Fruit fly (Drosophila melanogaster) whole organism, prepupa: Measurements from ENCODE around the gene Ypel.

Experiments used
- Blimp-1 ChIP-seq: fragments of 200-800 bp; sonication (Bioruptor generic); optimal IDR thresholded peaks from 3 replicates; lab custom pipeline; 2017; ENCODE audit warnings: missing biosample characterization, missing genetic modification characterization, mild to moderate bottlenecking, moderate library complexity, missing genetic modification reagents
- CG11294 ChIP-seq: fragments of 200-800 bp; sonication (Bioruptor generic); IDR thresholded peaks from 2 replicates; pipeline ENCODE4 v1.3.6; 2022; ENCODE audit warnings: missing biosample characterization, missing genetic modification characterization
- CG16779 ChIP-seq: fragments of 200-800 bp; sonication (Bioruptor generic); optimal IDR thresholded peaks from 3 replicates; lab custom pipeline; 2017; ENCODE audit warnings: missing biosample characterization, mild to moderate bottlenecking, missing genetic modification characterization
- CG8632 ChIP-seq: fragments of 200-800 bp; sonication (Bioruptor generic); optimal IDR thresholded peaks from 3 replicates; lab custom pipeline; 2016; ENCODE audit warnings: missing biosample characterization, missing genetic modification characterization
- Lpt ChIP-seq: fragments of 200-800 bp; sonication (Bioruptor generic); optimal IDR thresholded peaks from 3 replicates; lab custom pipeline; 2016; ENCODE audit warnings: missing biosample characterization, missing genetic modification characterization
- OdsH ChIP-seq: fragments of 200-800 bp; sonication (Bioruptor generic); optimal IDR thresholded peaks from 3 replicates; lab custom pipeline; 2016; ENCODE audit warnings: missing biosample characterization, missing genetic modification characterization
- achi ChIP-seq: fragments of 200-800 bp; sonication (Bioruptor generic); optimal IDR thresholded peaks from 3 replicates; lab custom pipeline; 2016; ENCODE audit warnings: missing biosample characterization, missing genetic modification characterization
- dac ChIP-seq: fragments of 200-800 bp; sonication (Bioruptor generic); optimal IDR thresholded peaks from 2 replicates; lab custom pipeline; 2017; ENCODE audit warnings: missing biosample characterization, mild to moderate bottlenecking, missing genetic modification characterization

dm6 chrX:10233065-10233464 lies 20.9 kb upstream of the Ypel start, which contains the start of gene CG2961:
- peak; percentile 21 for TF ChIP-seq OdsH (GFP tag; lab: Kevin White, UChicago)
- TF ChIP-seq CG8632 (GFP tag; lab: Kevin White, UChicago), result no peak
- TF ChIP-seq CG11294 (GFP tag; lab: Robert Waterston, UW), result no peak
- peak; percentile 4 for TF ChIP-seq achi (GFP tag; lab: Kevin White, UChicago)
- no peak for TF ChIP-seq Blimp-1 (GFP tag; lab: Kevin White, UChicago)
- no peak for TF ChIP-seq CG16779
- TF ChIP-seq dac (GFP tag; lab: Kevin White, UChicago), result no peak
- no peak for TF ChIP-seq Lpt (GFP tag; lab: Kevin White, UChicago)
